Fruit fly (Drosophila melanogaster): ENCODE data around the gene EndoU.
A peak's percentile ranks its signal among the peaks of the same experiment; 100 is the strongest.

The EndoU gene

dm6 chr3R:15919367-15920228 is 11.4 kb downstream of the EndoU start (continued):
- no peak for TF ChIP-seq CG6813 (GFP tag; optimal IDR thresholded peaks at IDR 0.05)
- no peak for TF ChIP-seq unc-4 (GFP tag; IDR thresholded peaks at IDR 0.05; ENCODE audit: partially characterized antibody)
- peak; percentile 28; the same call in 1 of the 3 replicates for TF ChIP-seq row (GFP tag; IDR thresholded peaks at IDR 0.05)
- no peak for TF ChIP-seq her (GFP tag; optimal IDR thresholded peaks at IDR 0.05)
- TF ChIP-seq tx (GFP tag; optimal IDR thresholded peaks at IDR 0.05) = no peak
- no peak for TF ChIP-seq Side (GFP tag; optimal IDR thresholded peaks at IDR 0.05)
- TF ChIP-seq CG11398 (GFP tag; optimal IDR thresholded peaks at IDR 0.05) = peak; percentile 8
- no peak for TF ChIP-seq CG7786 (GFP tag; optimal IDR thresholded peaks at IDR 0.05)
- TF ChIP-seq az2 (GFP tag; optimal IDR thresholded peaks at IDR 0.05) = peak; percentile 40
- TF ChIP-seq insv (GFP tag; optimal IDR thresholded peaks at IDR 0.05) = no peak
- 0 out of 2 replicates have a peak, but pooled peaks have one; percentile 51 for TF ChIP-seq CG10959 (GFP tag; IDR thresholded peaks at IDR 0.05)
- no peak for TF ChIP-seq D19A (tag; optimal IDR thresholded peaks at IDR 0.05)
- TF ChIP-seq Ets97D (GFP tag; optimal IDR thresholded peaks at IDR 0.05) = no peak
- peak; percentile 98 for TF ChIP-seq sd (tag; optimal IDR thresholded peaks at IDR 0.05)
- TF ChIP-seq Aef1 (GFP tag; IDR thresholded peaks at IDR 0.05) = no peak
- no peak for TF ChIP-seq CG10565 (GFP tag; optimal IDR thresholded peaks at IDR 0.05)
- TF ChIP-seq CG3163 (GFP tag; optimal IDR thresholded peaks at IDR 0.05) = peak; percentile 93
- peak; percentile 23 for TF ChIP-seq D (optimal IDR thresholded peaks at IDR 0.05)
- TF ChIP-seq D (GFP tag; optimal IDR thresholded peaks at IDR 0.05) = no peak
- TF ChIP-seq CG10274 (GFP tag; optimal IDR thresholded peaks at IDR 0.05) = no peak
- no peak; the same call in 1 of the 2 replicates for TF ChIP-seq Xrp1 (GFP tag; IDR thresholded peaks at IDR 0.05)
- no peak for TF ChIP-seq CG16813 (GFP tag; IDR thresholded peaks at IDR 0.05; ENCODE audit: partially characterized antibody)
- no peak for TF ChIP-seq cwo (GFP tag; optimal IDR thresholded peaks at IDR 0.05)
- no peak for TF ChIP-seq CG15601 (tag; optimal IDR thresholded peaks at IDR 0.05)
- TF ChIP-seq CG13424 (tag; optimal IDR thresholded peaks at IDR 0.05) = no peak
- TF ChIP-seq tin (GFP tag; optimal IDR thresholded peaks at IDR 0.05) = peak; percentile 11
- no peak for TF ChIP-seq Six4 (GFP tag; optimal IDR thresholded peaks at IDR 0.05)
- no peak for TF ChIP-seq CG11456 (GFP tag; IDR thresholded peaks at IDR 0.05)
- no peak for TF ChIP-seq CkIIα-i1 (GFP tag; IDR thresholded peaks at IDR 0.05)
- TF ChIP-seq CG3726 (GFP tag; IDR thresholded peaks at IDR 0.05) = peak; percentile 43; the same call in 1 of the 3 replicates
- no peak for TF ChIP-seq eyg (GFP tag; optimal IDR thresholded peaks at IDR 0.05)
- no peak for TF ChIP-seq pan (optimal IDR thresholded peaks at IDR 0.05)
- TF ChIP-seq pan (GFP tag; optimal IDR thresholded peaks at IDR 0.05 in 1 of 2, IDR thresholded peaks at IDR 0.05 in 1 of 2) = peak in 1 of 2 experiments; percentile 23
- TF ChIP-seq CG9609 (GFP tag; optimal IDR thresholded peaks at IDR 0.05) = no peak
- TF ChIP-seq CG9932 (GFP tag; IDR thresholded peaks at IDR 0.05) = 0 out of 2 replicates have a peak, but pooled peaks have one; percentile 4
- TF ChIP-seq kay (GFP tag; optimal IDR thresholded peaks at IDR 0.05) = no peak
- TF ChIP-seq fd96Cb (tag; optimal IDR thresholded peaks at IDR 0.05) = peak; percentile 34
- no peak for TF ChIP-seq CG18599 (GFP tag; optimal IDR thresholded peaks at IDR 0.05)
- no peak for TF ChIP-seq CrebB (tag; optimal IDR thresholded peaks at IDR 0.05)
- TF ChIP-seq CG9817 (tag; optimal IDR thresholded peaks at IDR 0.05) = no peak
- peak; percentile 11 for TF ChIP-seq ATbp (GFP tag; optimal IDR thresholded peaks at IDR 0.05)
- TF ChIP-seq CG8281 (tag; optimal IDR thresholded peaks at IDR 0.05) = no peak
- 0 out of 2 replicates have a peak, but pooled peaks have one; percentile 26 for TF ChIP-seq dimm (GFP tag; IDR thresholded peaks at IDR 0.05)
- no peak for TF ChIP-seq CG15011 (GFP tag; optimal IDR thresholded peaks at IDR 0.05)
- no peak for TF ChIP-seq CG17802 (tag; optimal IDR thresholded peaks at IDR 0.05)
- no peak for TF ChIP-seq CG12391 (tag; optimal IDR thresholded peaks at IDR 0.05)
- TF ChIP-seq ssp (GFP tag; IDR thresholded peaks at IDR 0.05) = no peak
- no peak for TF ChIP-seq CG13624 (GFP tag; optimal IDR thresholded peaks at IDR 0.05)
- TF ChIP-seq Lim3 (GFP tag; IDR thresholded peaks at IDR 0.05) = no peak
